Fruit fly (Drosophila melanogaster) whole organism, embryonic: ENCODE data around the gene NELF-B.

Experiments used
- Asciz ChIP-seq: fragments of 200-800 bp; sonication (Bioruptor generic); optimal IDR thresholded peaks from 2 replicates; lab custom pipeline; 2017; ENCODE audit warnings: missing biosample characterization, mild to moderate bottlenecking, missing genetic modification characterization, missing genetic modification reagents
- Atf-2 ChIP-seq: fragments of 200-800 bp; sonication (Bioruptor generic); optimal IDR thresholded peaks from 2 replicates; lab custom pipeline; 2016; ENCODE audit warnings: missing biosample characterization, missing genetic modification characterization
- Bteb2 ChIP-seq: fragments of 200-800 bp; sonication (Bioruptor generic); optimal IDR thresholded peaks from 2 replicates; lab custom pipeline; 2016; ENCODE audit warnings: missing biosample characterization, missing genetic modification characterization
- CG10274 ChIP-seq: fragments of 200-800 bp; sonication (Bioruptor generic); optimal IDR thresholded peaks from 3 replicates; lab custom pipeline; 2017; ENCODE audit warnings: missing biosample characterization, mild to moderate bottlenecking, missing genetic modification characterization
- CG10366 ChIP-seq: fragments of 200-800 bp; sonication (Bioruptor generic); IDR thresholded peaks from 2 replicates; pipeline ENCODE4 v1.3.6; 2022; ENCODE audit warnings: missing biosample characterization, missing genetic modification characterization
- CG11504 ChIP-seq: fragments of 200-800 bp; sonication (Bioruptor generic); optimal IDR thresholded peaks from 3 replicates; lab custom pipeline; 2019; ENCODE audit warnings: missing biosample characterization, mild to moderate bottlenecking, missing genetic modification characterization, moderate library complexity
- CG12071 ChIP-seq: fragments of 200-800 bp; sonication (Bioruptor generic); optimal IDR thresholded peaks from 3 replicates; lab custom pipeline; 2018; ENCODE audit warnings: missing biosample characterization, mild to moderate bottlenecking, missing genetic modification characterization
- CG13424 ChIP-seq: fragments of 200-800 bp; sonication (Bioruptor generic); optimal IDR thresholded peaks from 2 replicates; lab custom pipeline; 2019; ENCODE audit warnings: missing biosample characterization, mild to moderate bottlenecking, missing genetic modification characterization, moderate library complexity
- CG13775 ChIP-seq: fragments of 200-800 bp; sonication (Bioruptor generic); optimal IDR thresholded peaks from 3 replicates; lab custom pipeline; 2017; ENCODE audit warnings: missing biosample characterization, mild to moderate bottlenecking, missing genetic modification characterization
- CG14965 ChIP-seq: fragments of 200-800 bp; sonication (Bioruptor generic); optimal IDR thresholded peaks from 2 replicates; lab custom pipeline; 2016; ENCODE audit warnings: missing biosample characterization, missing genetic modification characterization, borderline replicate concordance
- CG15073 ChIP-seq: fragments of 200-800 bp; sonication (Bioruptor generic); optimal IDR thresholded peaks from 2 replicates; lab custom pipeline; 2016; ENCODE audit warnings: missing biosample characterization, missing genetic modification characterization
- CG1603 ChIP-seq: fragments of 200-800 bp; sonication (Bioruptor generic); optimal IDR thresholded peaks from 2 replicates; lab custom pipeline; 2019; ENCODE audit warnings: missing biosample characterization, mild to moderate bottlenecking, missing genetic modification characterization, moderate library complexity
- CG17385 ChIP-seq: fragments of 200-800 bp; sonication (Bioruptor generic); optimal IDR thresholded peaks from 3 replicates; lab custom pipeline; 2018; ENCODE audit warnings: missing biosample characterization, mild to moderate bottlenecking, missing genetic modification characterization
- CG17612 ChIP-seq: fragments of 200-800 bp; sonication (Bioruptor generic); IDR thresholded peaks from 2 replicates; pipeline ENCODE4 v1.3.6; 2022; ENCODE audit warnings: missing biosample characterization, missing genetic modification characterization
- CG18262 ChIP-seq: fragments of 200-800 bp; optimal IDR thresholded peaks from 3 replicates; lab custom pipeline; 2019; ENCODE audit warnings: missing biosample characterization, mild to moderate bottlenecking, missing genetic modification characterization, moderate library complexity
- CG18599 ChIP-seq: fragments of 200-800 bp; sonication (Bioruptor generic); optimal IDR thresholded peaks from 3 replicates; lab custom pipeline; 2017; ENCODE audit warnings: missing biosample characterization, missing genetic modification characterization, mild to moderate bottlenecking, moderate library complexity, missing genetic modification reagents
- CG18764 ChIP-seq: fragments of 200-800 bp; sonication (Bioruptor generic); optimal IDR thresholded peaks from 3 replicates; lab custom pipeline; 2016; ENCODE audit warnings: missing biosample characterization, missing genetic modification characterization
- CG30020 ChIP-seq: fragments of 200-800 bp; optimal IDR thresholded peaks from 2 replicates; lab custom pipeline; 2019; ENCODE audit warnings: missing biosample characterization, mild to moderate bottlenecking, missing genetic modification characterization, moderate library complexity
- CG30431 ChIP-seq: fragments of 200-800 bp; sonication (Bioruptor generic); optimal IDR thresholded peaks from 2 replicates; lab custom pipeline; 2017; ENCODE audit warnings: missing biosample characterization, missing genetic modification characterization
- CG33557 ChIP-seq: fragments of 200-800 bp; sonication (Bioruptor generic); optimal IDR thresholded peaks from 2 replicates; lab custom pipeline; 2019; ENCODE audit warnings: missing biosample characterization, mild to moderate bottlenecking, missing genetic modification characterization, moderate library complexity
- CG3726 ChIP-seq: fragments of 200-800 bp; sonication (Bioruptor generic); IDR thresholded peaks from 3 replicates; pipeline ENCODE4, ENCODE4 v1.3.6; 2022; ENCODE audit warnings: missing biosample characterization, missing genetic modification characterization
- CG3838 ChIP-seq: fragments of 200-800 bp; sonication (Bioruptor generic); optimal IDR thresholded peaks from 3 replicates; lab custom pipeline; 2016; ENCODE audit warnings: missing biosample characterization, missing genetic modification characterization
- CG7928 ChIP-seq: fragments of 200-800 bp; sonication (Bioruptor generic); optimal IDR thresholded peaks from 2 replicates; lab custom pipeline; 2017; ENCODE audit warnings: missing biosample characterization, mild to moderate bottlenecking, missing genetic modification characterization
- Dbx ChIP-seq: fragments of 200-800 bp; sonication (Bioruptor generic); IDR thresholded peaks from 3 replicates; pipeline ENCODE4 v1.3.6; 2022; ENCODE audit warnings: missing biosample characterization, missing genetic modification characterization
- Fer1 ChIP-seq: fragments of 200-800 bp; sonication (Bioruptor generic); optimal IDR thresholded peaks from 2 replicates; lab custom pipeline; 2017; ENCODE audit warnings: missing biosample characterization, mild to moderate bottlenecking, missing genetic modification characterization
- Hey ChIP-seq: fragments of 200-800 bp; sonication (Bioruptor generic); optimal IDR thresholded peaks from 3 replicates; lab custom pipeline; 2018; ENCODE audit warnings: missing biosample characterization, mild to moderate bottlenecking, missing genetic modification characterization
- MESR4 ChIP-seq: fragments of 200-800 bp; sonication (Bioruptor generic); optimal IDR thresholded peaks from 2 replicates; lab custom pipeline; 2018; ENCODE audit warnings: missing biosample characterization, mild to moderate bottlenecking, missing genetic modification characterization, moderate library complexity
- Pdp1 ChIP-seq, 2 experiments: fragments of 200-800 bp; sonication (Bioruptor generic); optimal IDR thresholded peaks; 3 replicates each; lab custom pipeline; 2016; ENCODE audit warnings: missing biosample characterization in 2 of 2, missing genetic modification characterization in 2 of 2, mild to moderate bottlenecking in 1 of 2, moderate library complexity in 1 of 2
- bcd ChIP-seq: fragments of 200-800 bp; sonication (Bioruptor generic); optimal IDR thresholded peaks from 2 replicates; lab custom pipeline; 2017; ENCODE audit warnings: missing biosample characterization, mild to moderate bottlenecking, missing genetic modification characterization
- bigmax ChIP-seq: fragments of 200-800 bp; sonication (Bioruptor generic); optimal IDR thresholded peaks from 2 replicates; lab custom pipeline; 2018; ENCODE audit warnings: missing biosample characterization, mild to moderate bottlenecking, missing genetic modification characterization
- br ChIP-seq: fragments of >200 bp; optimal IDR thresholded peaks from 2 replicates; lab custom pipeline; 2017
- btn ChIP-seq: fragments of 200-800 bp; sonication (Bioruptor generic); optimal IDR thresholded peaks from 2 replicates; lab custom pipeline; 2016; ENCODE audit warnings: missing biosample characterization, missing genetic modification characterization
- ci ChIP-seq: fragments of 200-800 bp; sonication (Bioruptor generic); IDR thresholded peaks from 3 replicates; pipeline ENCODE4 v1.3.6; 2022; ENCODE audit warnings: missing biosample characterization, missing genetic modification characterization
- gce ChIP-seq: fragments of 200-800 bp; sonication (Bioruptor generic); IDR thresholded peaks from 3 replicates; pipeline ENCODE4 v1.3.6; 2022; ENCODE audit warnings: missing biosample characterization, missing genetic modification characterization
- inv ChIP-seq: fragments of 200-800 bp; sonication (Bioruptor generic); IDR thresholded peaks from 2 replicates; pipeline ENCODE4 v1.3.6; 2022; ENCODE audit warnings: missing biosample characterization, missing genetic modification characterization; ENCODE audit not compliant: partially characterized antibody
- jing ChIP-seq: fragments of 200-800 bp; sonication (Bioruptor generic); optimal IDR thresholded peaks from 2 replicates; lab custom pipeline; 2018; ENCODE audit warnings: missing biosample characterization, mild to moderate bottlenecking, missing genetic modification characterization
- knrl ChIP-seq: fragments of 200-800 bp; sonication (Bioruptor generic); IDR thresholded peaks from 3 replicates; pipeline ENCODE4 v1.3.6; 2022; ENCODE audit warnings: missing biosample characterization, missing genetic modification characterization; ENCODE audit not compliant: partially characterized antibody
- lbe ChIP-seq: fragments of 200-800 bp; sonication (Bioruptor generic); optimal IDR thresholded peaks from 2 replicates; lab custom pipeline; 2016; ENCODE audit warnings: missing biosample characterization, mild to moderate bottlenecking, missing genetic modification characterization
- p53 ChIP-seq: fragments of 200-800 bp; sonication (Bioruptor generic); optimal IDR thresholded peaks from 2 replicates; lab custom pipeline; 2016; ENCODE audit warnings: missing biosample characterization, missing genetic modification characterization
- pita ChIP-seq: fragments of 200-800 bp; sonication (Bioruptor generic); optimal IDR thresholded peaks from 2 replicates; lab custom pipeline; 2017; ENCODE audit warnings: missing biosample characterization, mild to moderate bottlenecking, missing genetic modification characterization
- pros ChIP-seq: fragments of 200-800 bp; sonication (Bioruptor generic); optimal IDR thresholded peaks from 3 replicates; lab custom pipeline; 2019; ENCODE audit warnings: missing biosample characterization, mild to moderate bottlenecking, missing genetic modification characterization, moderate library complexity
- repo ChIP-seq: fragments of 200-800 bp; sonication (Bioruptor generic); optimal IDR thresholded peaks from 2 replicates; lab custom pipeline; 2016; ENCODE audit warnings: missing biosample characterization, missing genetic modification characterization
- sens ChIP-seq: fragments of 200-800 bp; sonication (Bioruptor generic); peaks from one replicate; lab custom pipeline; 2016; ENCODE audit warnings: missing biosample characterization, missing genetic modification characterization
- sisA ChIP-seq: fragments of 200-800 bp; sonication (Bioruptor generic); IDR thresholded peaks from 2 replicates; pipeline ENCODE4 v1.3.6; 2022; ENCODE audit warnings: missing biosample characterization, missing genetic modification characterization
- slou ChIP-seq: fragments of 200-800 bp; sonication (Bioruptor generic); optimal IDR thresholded peaks from 3 replicates; lab custom pipeline; 2016; ENCODE audit warnings: missing biosample characterization, missing genetic modification characterization
- slp2 ChIP-seq: fragments of 200-800 bp; sonication (Bioruptor generic); optimal IDR thresholded peaks from 2 replicates; lab custom pipeline; 2016; ENCODE audit warnings: missing biosample characterization, missing genetic modification characterization
- stwl ChIP-seq: fragments of 200-800 bp; sonication (Bioruptor generic); optimal IDR thresholded peaks from 3 replicates; lab custom pipeline; 2018; ENCODE audit warnings: missing biosample characterization, mild to moderate bottlenecking, missing genetic modification characterization, moderate library complexity
- tio ChIP-seq: fragments of 200-800 bp; sonication (Bioruptor generic); optimal IDR thresholded peaks from 2 replicates; lab custom pipeline; 2017; ENCODE audit warnings: missing biosample characterization, missing genetic modification characterization, inconsistent platforms
- tx ChIP-seq: fragments of 200-800 bp; sonication (Bioruptor generic); optimal IDR thresholded peaks from 2 replicates; lab custom pipeline; 2016; ENCODE audit warnings: missing biosample characterization, missing genetic modification characterization
- vfl ChIP-seq: fragments of 200-800 bp; sonication (Bioruptor generic); optimal IDR thresholded peaks from 2 replicates; lab custom pipeline; 2016; ENCODE audit warnings: missing biosample characterization, missing genetic modification characterization
- zfh1 ChIP-seq: fragments of 200-800 bp; sonication (Bioruptor generic); IDR thresholded peaks from 3 replicates; pipeline ENCODE4 v1.3.6; 2022; ENCODE audit warnings: missing biosample characterization, missing genetic modification characterization

The NELF-B gene

dm6 chrX:7700239-7700793, 27.8 kb downstream of the NELF-B start (continued):
- peak; percentile 87 for TF ChIP-seq CG11504 (tag; lab: Kevin White, UChicago)
- TF ChIP-seq CG30020 (tag; lab: Kevin White, UChicago): peak; percentile 33
- peak; percentile 92 for TF ChIP-seq CG13424 (tag; lab: Kevin White, UChicago)
- TF ChIP-seq CG30431 (GFP tag; lab: Kevin White, UChicago): peak; percentile 85
- peak; percentile 84 for TF ChIP-seq CG17612 (GFP tag; lab: Robert Waterston, UW)
- peak; percentile 94 for TF ChIP-seq sens
- TF ChIP-seq CG3838 (GFP tag; lab: Kevin White, UChicago): peak; percentile 76
- no peak for TF ChIP-seq pita (GFP tag; lab: Kevin White, UChicago)
- TF ChIP-seq stwl (tag; lab: Kevin White, UChicago): no peak
- peak; percentile 78 for TF ChIP-seq vfl (GFP tag; lab: Kevin White, UChicago)
- TF ChIP-seq CG10274 (GFP tag; lab: Kevin White, UChicago): peak; percentile 84
- no peak for TF ChIP-seq knrl
- peak; percentile 96 for TF ChIP-seq CG10366 (GFP tag; lab: Robert Waterston, UW)
- peak; percentile 87 for TF ChIP-seq tx (GFP tag; lab: Kevin White, UChicago)
- peak; percentile 84 for TF ChIP-seq CG18764
- peak; percentile 76 for TF ChIP-seq CG13775
- TF ChIP-seq br: no peak
- TF ChIP-seq p53: peak; percentile 63
- peak; percentile 96 for TF ChIP-seq CG12071
- TF ChIP-seq CG1603 (tag; lab: Kevin White, UChicago): peak; percentile 97
- peak; percentile 73 for TF ChIP-seq CG15073 (GFP tag; lab: Kevin White, UChicago)
- TF ChIP-seq CG7928 (GFP tag; lab: Kevin White, UChicago): peak; percentile 60
- peak; percentile 83 for TF ChIP-seq tio (GFP tag; lab: Kevin White, UChicago)
- peak; percentile 91 for TF ChIP-seq Fer1 (GFP tag; lab: Kevin White, UChicago)
- TF ChIP-seq CG3726 (GFP tag; lab: Robert Waterston, UW): peak; percentile 88
- TF ChIP-seq gce: peak; percentile 93
- TF ChIP-seq inv (GFP tag; lab: Robert Waterston, UW): no peak
- peak; percentile 92 for TF ChIP-seq zfh1
- peak; percentile 87 for TF ChIP-seq btn
- peak; percentile 82 for TF ChIP-seq CG18262 (tag; lab: Kevin White, UChicago)
- TF ChIP-seq repo (GFP tag; lab: Kevin White, UChicago): peak; percentile 92
- peak; percentile 91 for TF ChIP-seq Dbx
- TF ChIP-seq Atf-2 (GFP tag; lab: Kevin White, UChicago): peak; percentile 93
- TF ChIP-seq CG14965 (GFP tag; lab: Kevin White, UChicago): peak; percentile 78
- TF ChIP-seq ci (GFP tag; lab: Robert Waterston, UW): peak; percentile 95
- TF ChIP-seq Pdp1 (GFP tag; optimal IDR thresholded peaks at IDR 0.05; lab: Kevin White, UChicago): peak; percentile 79 to 83
- TF ChIP-seq slp2: peak; percentile 74
- TF ChIP-seq Hey (tag; lab: Kevin White, UChicago): peak; percentile 82
- peak; percentile 23 for TF ChIP-seq lbe (GFP tag; lab: Kevin White, UChicago)
- TF ChIP-seq sisA: peak; percentile 97
- peak; percentile 88 for TF ChIP-seq bcd
- TF ChIP-seq slou (GFP tag; lab: Kevin White, UChicago): peak; percentile 81
- TF ChIP-seq Bteb2 (GFP tag; lab: Kevin White, UChicago): peak; percentile 77
- TF ChIP-seq CG33557 (GFP tag; lab: Kevin White, UChicago): peak; percentile 31
- peak; percentile 89 for TF ChIP-seq CG17385 (GFP tag; lab: Kevin White, UChicago)
- TF ChIP-seq Asciz (GFP tag; lab: Kevin White, UChicago): peak; percentile 66
- no peak for TF ChIP-seq pros (GFP tag; lab: Kevin White, UChicago)
- TF ChIP-seq MESR4 (GFP tag; lab: Kevin White, UChicago): peak; percentile 34
- peak; percentile 90 for TF ChIP-seq CG18599
- TF ChIP-seq jing (GFP tag; lab: Kevin White, UChicago): peak; percentile 89
- peak; percentile 31 for TF ChIP-seq bigmax (GFP tag; lab: Kevin White, UChicago)
